Fruit fly (Drosophila melanogaster) whole organism: Measurements from ENCODE around the gene Cyp4d14.

Experiments
- CG8478 ChIP-seq: fragments of >200 bp; optimal IDR thresholded peaks from 2 replicates; lab custom pipeline; 2018; ENCODE audit warnings: inconsistent platforms
- Dll ChIP-seq: fragments of >200 bp; optimal IDR thresholded peaks from 2 replicates; lab custom pipeline; 2017
- EcR ChIP-seq, 2 experiments: fragments of >200 bp; optimal IDR thresholded peaks; 2 replicates each; lab custom pipeline; 2017; ENCODE audit warnings: missing biosample characterization in 2 of 2, missing genetic modification characterization in 2 of 2, missing genetic modification reagents in 2 of 2
- pan ChIP-seq: fragments of >200 bp; optimal IDR thresholded peaks from 2 replicates; lab custom pipeline; 2017
- psq ChIP-seq: fragments of >200 bp; optimal IDR thresholded peaks from 2 replicates; lab custom pipeline; 2017
- usp ChIP-seq: fragments of >200 bp; optimal IDR thresholded peaks from 2 replicates; lab custom pipeline; 2017; ENCODE audit warnings: missing biosample characterization, missing genetic modification characterization, mixed read lengths

Cyp4d14 gene

dm6 chrX:2184563-2184962, 9.4 kb upstream of the Cyp4d14 start, which contains the start of the genes Nmd3 and CG17776:
Gene Nmd3 (minus strand): TSS chrX:2184668.
Gene CG17776 (plus strand): TSS chrX:2184725.
- TF ChIP-seq psq (lab: Kevin White, UChicago): no peak
- no peak for TF ChIP-seq usp (GFP tag; lab: Kevin White, UChicago)
- TF ChIP-seq CG8478 (lab: Kevin White, UChicago): no peak
- no peak for TF ChIP-seq EcR (GFP tag; optimal IDR thresholded peaks at IDR 0.05; lab: Kevin White, UChicago)
- no peak for TF ChIP-seq Dll (lab: Kevin White, UChicago)
- no peak for TF ChIP-seq pan

dm6 chrX:2180750-2181261, 5.7 kb upstream of the Cyp4d14 start, which contains the start of gene pn:
Gene pn (plus strand): TSS chrX:2181211.
- TF ChIP-seq psq (lab: Kevin White, UChicago) (no peak), usp (GFP tag; lab: Kevin White, UChicago) (no peak), CG8478 (lab: Kevin White, UChicago) (no peak), EcR (GFP tag; optimal IDR thresholded peaks at IDR 0.05; lab: Kevin White, UChicago) (no peak), Dll (lab: Kevin White, UChicago) (no peak), pan (no peak)

- TF ChIP-seq CG8478 (lab: Kevin White, UChicago) (no peak), EcR (GFP tag; optimal IDR thresholded peaks at IDR 0.05; lab: Kevin White, UChicago) (no peak), Dll (lab: Kevin White, UChicago) (no peak), usp (GFP tag; lab: Kevin White, UChicago) (no peak), psq (lab: Kevin White, UChicago) (no peak), pan (no peak)
Measured at dm6 chrX:2178802-2179201, 3.7 kb upstream of the Cyp4d14 start, which contains the start of gene Cyp4ae1. Gene Cyp4ae1 (plus strand): TSS chrX:2179007.

- TF ChIP-seq psq (lab: Kevin White, UChicago): no peak
- no peak for TF ChIP-seq CG8478 (lab: Kevin White, UChicago)
- no peak for TF ChIP-seq usp (GFP tag; lab: Kevin White, UChicago)
- no peak for TF ChIP-seq EcR (GFP tag; optimal IDR thresholded peaks at IDR 0.05; lab: Kevin White, UChicago)
- no peak for TF ChIP-seq pan
- TF ChIP-seq Dll (lab: Kevin White, UChicago): no peak
Measured at dm6 chrX:2175956-2176469, 898 bp upstream of the Cyp4d14 start, which contains the start of gene Cyp4d2. Gene Cyp4d2 (plus strand): TSS chrX:2176006.

dm6 chrX:2172420-2172827, 2.7 kb downstream of the Cyp4d14 start, which contains the start of gene ND-B14.5A:
Gene ND-B14.5A (plus strand): TSS chrX:2172526.
- TF ChIP-seq psq (lab: Kevin White, UChicago) (no peak), usp (GFP tag; lab: Kevin White, UChicago) (no peak), CG8478 (lab: Kevin White, UChicago) (no peak), Dll (lab: Kevin White, UChicago) (no peak), EcR (GFP tag; optimal IDR thresholded peaks at IDR 0.05; lab: Kevin White, UChicago) (no peak), pan (no peak)

dm6 chrX:2170424-2170823, 4.7 kb downstream of the Cyp4d14 start:
- TF ChIP-seq usp (GFP tag; lab: Kevin White, UChicago) (no peak), CG8478 (lab: Kevin White, UChicago) (no peak), Dll (lab: Kevin White, UChicago) (no peak), psq (lab: Kevin White, UChicago) (no peak), pan (no peak), EcR (GFP tag; optimal IDR thresholded peaks at IDR 0.05; lab: Kevin White, UChicago) (no peak)

dm6 chrX:2168485-2169199, 6.5 kb downstream of the Cyp4d14 start:
- TF ChIP-seq Dll (lab: Kevin White, UChicago) (no peak), pan (no peak), psq (lab: Kevin White, UChicago) (no peak), EcR (GFP tag; optimal IDR thresholded peaks at IDR 0.05; lab: Kevin White, UChicago) (no peak), CG8478 (lab: Kevin White, UChicago) (no peak), usp (GFP tag; lab: Kevin White, UChicago) (no peak)

dm6 chrX:2166129-2166528, 9.0 kb downstream of the Cyp4d14 start:
- no peak for TF ChIP-seq usp (GFP tag; lab: Kevin White, UChicago)
- TF ChIP-seq pan: no peak
- no peak for TF ChIP-seq CG8478 (lab: Kevin White, UChicago)
- TF ChIP-seq psq (lab: Kevin White, UChicago): no peak
- TF ChIP-seq Dll (lab: Kevin White, UChicago): no peak
- no peak for TF ChIP-seq EcR (GFP tag; optimal IDR thresholded peaks at IDR 0.05; lab: Kevin White, UChicago)

- TF ChIP-seq usp (GFP tag; lab: Kevin White, UChicago) (no peak), psq (lab: Kevin White, UChicago) (no peak), Dll (lab: Kevin White, UChicago) (no peak), EcR (GFP tag; optimal IDR thresholded peaks at IDR 0.05; lab: Kevin White, UChicago) (no peak), CG8478 (lab: Kevin White, UChicago) (no peak), pan (no peak)
Measured at dm6 chrX:2165394-2165793, 9.7 kb downstream of the Cyp4d14 start.

dm6 chrX:2163358-2163757, 11.8 kb downstream of the Cyp4d14 start:
- no peak for TF ChIP-seq usp (GFP tag; lab: Kevin White, UChicago)
- no peak for TF ChIP-seq CG8478 (lab: Kevin White, UChicago)
- TF ChIP-seq pan: no peak
- no peak for TF ChIP-seq psq (lab: Kevin White, UChicago)
- TF ChIP-seq EcR (GFP tag; optimal IDR thresholded peaks at IDR 0.05; lab: Kevin White, UChicago): no peak
- no peak for TF ChIP-seq Dll (lab: Kevin White, UChicago)
